Fruit fly (Drosophila melanogaster) whole organism, embryonic: ENCODE measurements around the gene CSN5.
A peak's percentile ranks its signal among the peaks of the same experiment; 100 is the strongest.

Experiments used
- BEAF-32 ChIP-seq: fragments of 200-800 bp; sonication (Bioruptor generic); optimal IDR thresholded peaks from 3 replicates; lab custom pipeline; 2017; ENCODE audit warnings: missing biosample characterization, missing genetic modification characterization, mild to moderate bottlenecking, moderate library complexity, missing genetic modification reagents
- CG10366 ChIP-seq: fragments of 200-800 bp; sonication (Bioruptor generic); IDR thresholded peaks from 2 replicates; pipeline ENCODE4 v1.3.6; 2022; ENCODE audit warnings: missing biosample characterization, missing genetic modification characterization
- CG10959 ChIP-seq: fragments of 200-800 bp; sonication (Bioruptor generic); IDR thresholded peaks from 2 replicates; pipeline ENCODE4 v1.3.6; 2022; ENCODE audit warnings: missing biosample characterization, missing genetic modification characterization
- CG11456 ChIP-seq: fragments of 200-800 bp; sonication (Bioruptor generic); IDR thresholded peaks from 3 replicates; pipeline ENCODE4 v1.3.6; 2022; ENCODE audit warnings: missing biosample characterization, missing genetic modification characterization
- CG12299 ChIP-seq: fragments of 200-800 bp; sonication (Bioruptor generic); optimal IDR thresholded peaks from 2 replicates; lab custom pipeline; 2018; ENCODE audit warnings: missing biosample characterization, mild to moderate bottlenecking, missing genetic modification characterization
- CG12391 ChIP-seq: fragments of 200-800 bp; sonication (Bioruptor generic); optimal IDR thresholded peaks from 3 replicates; lab custom pipeline; 2018; ENCODE audit warnings: missing biosample characterization, mild to moderate bottlenecking, missing genetic modification characterization, moderate library complexity
- CG12744 ChIP-seq: fragments of 200-800 bp; sonication (Bioruptor generic); optimal IDR thresholded peaks from 2 replicates; lab custom pipeline; 2016; ENCODE audit warnings: missing biosample characterization, missing genetic modification characterization
- CG14441 ChIP-seq: fragments of 200-800 bp; sonication (Bioruptor generic); IDR thresholded peaks from 2 replicates; pipeline ENCODE4 v1.3.6; 2022; ENCODE audit warnings: missing biosample characterization, missing genetic modification characterization
- CG17359 ChIP-seq: fragments of 200-800 bp; sonication (Bioruptor generic); optimal IDR thresholded peaks from 3 replicates; lab custom pipeline; 2018; ENCODE audit warnings: missing biosample characterization, mild to moderate bottlenecking, missing genetic modification characterization, moderate library complexity
- CG17568 ChIP-seq: fragments of 200-800 bp; sonication (Bioruptor generic); optimal IDR thresholded peaks from 2 replicates; lab custom pipeline; 2018; ENCODE audit warnings: missing biosample characterization, mild to moderate bottlenecking, missing genetic modification characterization, moderate library complexity
- CG17612 ChIP-seq: fragments of 200-800 bp; sonication (Bioruptor generic); IDR thresholded peaks from 2 replicates; pipeline ENCODE4 v1.3.6; 2022; ENCODE audit warnings: missing biosample characterization, missing genetic modification characterization
- CG2116 ChIP-seq: fragments of 200-800 bp; sonication (Bioruptor generic); optimal IDR thresholded peaks from 3 replicates; lab custom pipeline; 2018; ENCODE audit warnings: missing biosample characterization, mild to moderate bottlenecking, missing genetic modification characterization
- CG31441 ChIP-seq: fragments of 200-800 bp; sonication (Bioruptor generic); IDR thresholded peaks from 2 replicates; pipeline ENCODE4 v1.3.6; 2022; ENCODE audit warnings: missing biosample characterization, missing genetic modification characterization
- CG33213 ChIP-seq: fragments of 200-800 bp; sonication (Bioruptor generic); optimal IDR thresholded peaks from 3 replicates; lab custom pipeline; 2016; ENCODE audit warnings: missing biosample characterization, missing genetic modification characterization
- CG33557 ChIP-seq: fragments of 200-800 bp; sonication (Bioruptor generic); optimal IDR thresholded peaks from 2 replicates; lab custom pipeline; 2019; ENCODE audit warnings: missing biosample characterization, mild to moderate bottlenecking, missing genetic modification characterization, moderate library complexity
- CG34376 ChIP-seq: fragments of 200-800 bp; sonication (Bioruptor generic); optimal IDR thresholded peaks from 2 replicates; lab custom pipeline; 2018; ENCODE audit warnings: missing biosample characterization, mild to moderate bottlenecking, missing genetic modification characterization
- CG3726 ChIP-seq: fragments of 200-800 bp; sonication (Bioruptor generic); IDR thresholded peaks from 3 replicates; pipeline ENCODE4, ENCODE4 v1.3.6; 2022; ENCODE audit warnings: missing biosample characterization, missing genetic modification characterization
- CG3847 ChIP-seq: fragments of 200-800 bp; sonication (Bioruptor generic); IDR thresholded peaks from 2 replicates; pipeline ENCODE4 v1.3.6; 2022; ENCODE audit warnings: missing biosample characterization, missing genetic modification characterization
- CG6683 ChIP-seq: fragments of 200-800 bp; sonication (Bioruptor generic); optimal IDR thresholded peaks from 2 replicates; lab custom pipeline; 2017; ENCODE audit warnings: missing biosample characterization, mild to moderate bottlenecking, missing genetic modification characterization, missing genetic modification reagents
- CG6689 ChIP-seq: fragments of 200-800 bp; sonication (Bioruptor generic); IDR thresholded peaks from 2 replicates; pipeline ENCODE4 v1.3.6; 2022; ENCODE audit warnings: missing biosample characterization, missing genetic modification characterization
- CG7786 ChIP-seq: fragments of 200-800 bp; sonication (Bioruptor generic); optimal IDR thresholded peaks from 2 replicates; lab custom pipeline; 2016; ENCODE audit warnings: missing biosample characterization, missing genetic modification characterization
- CG9437 ChIP-seq: fragments of 200-800 bp; sonication (Bioruptor generic); optimal IDR thresholded peaks from 2 replicates; lab custom pipeline; 2018; ENCODE audit warnings: missing biosample characterization, mild to moderate bottlenecking, missing genetic modification characterization
- CG9609 ChIP-seq: fragments of 200-800 bp; sonication (Bioruptor generic); optimal IDR thresholded peaks from 3 replicates; lab custom pipeline; 2016; ENCODE audit warnings: missing biosample characterization, missing genetic modification characterization
- Doc2 ChIP-seq: fragments of 200-800 bp; sonication (Bioruptor generic); IDR thresholded peaks from 2 replicates; pipeline ENCODE4 v1.3.6; 2022; ENCODE audit warnings: missing biosample characterization, missing genetic modification characterization
- Gsc ChIP-seq: fragments of 200-800 bp; sonication (Bioruptor generic); IDR thresholded peaks from 2 replicates; pipeline ENCODE4 v1.3.6; 2022; ENCODE audit warnings: missing biosample characterization, missing genetic modification characterization
- HLHmδ ChIP-seq: fragments of 200-800 bp; sonication (Bioruptor generic); optimal IDR thresholded peaks from 2 replicates; lab custom pipeline; 2018; ENCODE audit warnings: missing biosample characterization, mild to moderate bottlenecking, missing genetic modification characterization, moderate library complexity
- Hsf ChIP-seq: fragments of 200-800 bp; sonication (Bioruptor generic); optimal IDR thresholded peaks from 3 replicates; lab custom pipeline; 2016; ENCODE audit warnings: missing biosample characterization, missing genetic modification characterization
- Opbp ChIP-seq: fragments of 200-800 bp; sonication (Bioruptor generic); IDR thresholded peaks from 3 replicates; pipeline ENCODE4 v1.3.6; 2022; ENCODE audit warnings: missing biosample characterization, missing genetic modification characterization; ENCODE audit not compliant: partially characterized antibody
- Optix ChIP-seq: fragments of 200-800 bp; sonication (Bioruptor generic); IDR thresholded peaks from 3 replicates; pipeline ENCODE4 v1.3.6; 2022; ENCODE audit warnings: missing biosample characterization, missing genetic modification characterization
- Side ChIP-seq: fragments of 200-800 bp; sonication (Bioruptor generic); optimal IDR thresholded peaks from 2 replicates; lab custom pipeline; 2016; ENCODE audit warnings: missing biosample characterization, missing genetic modification characterization
- al ChIP-seq: fragments of 200-800 bp; sonication (Bioruptor generic); IDR thresholded peaks from 2 replicates; pipeline ENCODE4 v1.3.6; 2022; ENCODE audit warnings: missing biosample characterization, missing genetic modification characterization
- ase ChIP-seq: fragments of 200-800 bp; sonication (Bioruptor generic); IDR thresholded peaks from 3 replicates; pipeline ENCODE4 v1.3.6; 2022; ENCODE audit warnings: missing biosample characterization, missing genetic modification characterization
- crp ChIP-seq, 2 experiments: fragments of 200-800 bp; sonication (Bioruptor generic); optimal IDR thresholded peaks; 2 replicates in 1 of 2; 3 replicates in 1 of 2; lab custom pipeline; 2017; ENCODE audit warnings: missing biosample characterization in 2 of 2, missing genetic modification characterization in 2 of 2, mild to moderate bottlenecking in 1 of 2, moderate library complexity in 1 of 2
- dm ChIP-seq: fragments of 200-800 bp; sonication (Bioruptor generic); optimal IDR thresholded peaks from 3 replicates; lab custom pipeline; 2016; ENCODE audit warnings: missing biosample characterization, missing genetic modification characterization
- gfzf ChIP-seq: fragments of 200-800 bp; sonication (Bioruptor generic); optimal IDR thresholded peaks from 2 replicates; lab custom pipeline; 2016; ENCODE audit warnings: missing biosample characterization, mild to moderate bottlenecking, missing genetic modification characterization, moderate library complexity
- ham ChIP-seq: fragments of 200-800 bp; sonication (Bioruptor generic); IDR thresholded peaks from 2 replicates; pipeline ENCODE4 v1.3.6; 2022; ENCODE audit warnings: missing biosample characterization, missing genetic modification characterization
- hb ChIP-seq: fragments of 200-800 bp; sonication (Bioruptor generic); IDR thresholded peaks from 3 replicates; pipeline ENCODE4 v1.3.6; 2022; ENCODE audit warnings: missing biosample characterization, missing genetic modification characterization; ENCODE audit not compliant: partially characterized antibody
- hkb ChIP-seq, 2 experiments: fragments of 200-800 bp in 1 of 2; fragments of >200 bp in 1 of 2; sonication (Bioruptor generic) in 1 of 2; IDR thresholded peaks in 1 of 2; optimal IDR thresholded peaks in 1 of 2; 2 replicates each; pipeline versions ENCODE4 v1.3.6 to Lab custom; 2017 to 2022; ENCODE audit warnings: missing biosample characterization in 1 of 2, missing genetic modification characterization in 1 of 2
- kah ChIP-seq: fragments of 200-800 bp; sonication (Bioruptor generic); optimal IDR thresholded peaks from 2 replicates; lab custom pipeline; 2018; ENCODE audit warnings: missing biosample characterization, mild to moderate bottlenecking, missing genetic modification characterization
- lmd ChIP-seq: fragments of 200-800 bp; sonication (Bioruptor generic); IDR thresholded peaks from 2 replicates; pipeline ENCODE4 v1.3.6; 2022; ENCODE audit warnings: missing biosample characterization, missing genetic modification characterization
- luna ChIP-seq: fragments of 200-800 bp; sonication (Bioruptor generic); optimal IDR thresholded peaks from 2 replicates; lab custom pipeline; 2016; ENCODE audit warnings: missing biosample characterization, missing genetic modification characterization
- maf-S ChIP-seq: fragments of 200-800 bp; sonication (Bioruptor generic); optimal IDR thresholded peaks from 2 replicates; lab custom pipeline; 2016; ENCODE audit warnings: missing biosample characterization, missing genetic modification characterization
- sima ChIP-seq: fragments of 200-800 bp; sonication (Bioruptor generic); optimal IDR thresholded peaks from 2 replicates; lab custom pipeline; 2016; ENCODE audit warnings: missing biosample characterization, missing genetic modification characterization
- slbo ChIP-seq: fragments of 200-800 bp; sonication (Bioruptor generic); IDR thresholded peaks from 2 replicates; pipeline ENCODE4 v1.3.6; 2022; ENCODE audit warnings: missing biosample characterization, missing genetic modification characterization
- stc ChIP-seq: fragments of 200-800 bp; sonication (Bioruptor generic); IDR thresholded peaks from 2 replicates; pipeline ENCODE4 v1.3.6; 2022; ENCODE audit warnings: missing biosample characterization, missing genetic modification characterization
- ttk ChIP-seq: fragments of 200-800 bp; sonication (Bioruptor generic); IDR thresholded peaks from 2 replicates; pipeline ENCODE4 v2.1.2; 2022; ENCODE audit warnings: missing biosample characterization, missing genetic modification characterization
- z ChIP-seq: fragments of 200-800 bp; sonication (Bioruptor generic); IDR thresholded peaks from 3 replicates; pipeline ENCODE4 v1.3.6; 2022; ENCODE audit warnings: missing biosample characterization, missing genetic modification characterization
- zf30C ChIP-seq: fragments of 200-800 bp; sonication (Bioruptor generic); optimal IDR thresholded peaks from 3 replicates; lab custom pipeline; 2018; ENCODE audit warnings: missing biosample characterization, mild to moderate bottlenecking, missing genetic modification characterization
- zfh2 ChIP-seq: fragments of 200-800 bp; sonication (Bioruptor generic); optimal IDR thresholded peaks from 2 replicates; lab custom pipeline; 2016; ENCODE audit warnings: missing biosample characterization, missing genetic modification characterization

The CSN5 gene

DNA sequence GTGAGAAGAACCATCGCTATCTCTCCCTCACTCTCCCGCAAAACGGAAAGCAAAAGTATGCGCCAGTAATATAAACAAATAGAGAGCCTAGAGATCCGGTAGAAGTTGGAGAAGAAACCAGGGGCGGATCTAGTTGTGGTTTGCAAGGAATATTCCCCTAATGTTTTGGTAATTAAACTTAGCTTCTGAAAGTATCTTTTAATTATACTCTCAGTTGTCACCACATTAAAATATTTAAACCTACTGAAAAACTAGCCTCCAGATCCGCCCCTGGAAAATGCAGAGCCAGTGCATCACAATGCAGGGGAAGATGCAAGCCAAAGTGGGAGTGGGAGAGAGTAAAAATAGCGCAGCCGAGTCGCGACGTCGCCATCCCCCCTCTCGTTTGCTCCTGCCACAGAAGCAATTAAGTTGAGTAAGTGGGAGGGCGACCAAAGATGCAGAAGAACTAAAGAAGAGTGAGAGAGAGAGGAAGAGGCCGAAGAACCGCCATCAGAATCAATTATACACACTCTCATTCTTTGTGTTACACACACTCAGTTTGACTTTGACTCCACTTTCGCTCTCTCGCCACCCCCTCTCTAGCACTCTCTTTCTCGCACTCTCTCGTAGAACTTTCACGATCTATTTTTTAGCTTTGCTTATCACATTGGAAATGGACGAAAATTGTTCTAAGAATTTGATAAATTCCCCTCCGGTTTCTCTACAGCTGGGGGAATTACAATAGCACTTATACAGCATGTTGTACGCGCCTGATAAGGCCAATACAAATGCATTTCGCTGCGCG lies 20.5 kb upstream of the CSN5 start (continued):
- TF ChIP-seq Optix (peak; percentile 94), CG9437 (GFP tag; lab: Kevin White, UChicago) (peak; percentile 82), zf30C (GFP tag; lab: Kevin White, UChicago) (no peak), CG17359 (tag; lab: Kevin White, UChicago) (peak; percentile 97), CG9609 (GFP tag; lab: Kevin White, UChicago) (peak; percentile 93), ase (GFP tag; lab: Robert Waterston, UW) (peak; percentile 96), hb (GFP tag; lab: Robert Waterston, UW) (peak; percentile 63; the same call in 2 of the 3 replicates), CG3726 (GFP tag; lab: Robert Waterston, UW) (peak; percentile 92; the same call in 2 of the 3 replicates), CG10366 (peak; percentile 92), CG34376 (GFP tag; lab: Kevin White, UChicago) (no peak), CG6689 (GFP tag; lab: Robert Waterston, UW) (peak; percentile 93), Hsf (GFP tag; lab: Kevin White, UChicago) (peak; percentile 92), CG14441 (GFP tag; lab: Robert Waterston, UW) (peak; percentile 91), ttk (GFP tag; lab: Robert Waterston, UW) (peak; percentile 96), HLHmδ (no peak), CG7786 (GFP tag; lab: Kevin White, UChicago) (peak; percentile 91), CG31441 (peak; percentile 93), stc (GFP tag; lab: Robert Waterston, UW) (peak; percentile 89), z (GFP tag; lab: Robert Waterston, UW) (peak; percentile 90), lmd (GFP tag; lab: Robert Waterston, UW) (peak; percentile 96), zfh2 (GFP tag; lab: Kevin White, UChicago) (peak; percentile 60), kah (GFP tag; lab: Kevin White, UChicago) (peak; percentile 90), CG3847 (GFP tag; lab: Robert Waterston, UW) (peak; percentile 79), BEAF-32 (GFP tag; lab: Kevin White, UChicago) (no peak), CG33557 (peak; percentile 98), hkb (optimal IDR thresholded peaks at IDR 0.05; lab: Kevin White, UChicago) (no peak), hkb (GFP tag; IDR thresholded peaks at IDR 0.05; lab: Robert Waterston, UW) (peak; percentile 93), Gsc (GFP tag; lab: Robert Waterston, UW) (peak; percentile 97; the same call in 1 of the 2 replicates), CG6683 (GFP tag; lab: Kevin White, UChicago) (peak; percentile 49), CG12299 (peak; percentile 83), CG10959 (GFP tag; lab: Robert Waterston, UW) (peak; percentile 98), CG2116 (GFP tag; lab: Kevin White, UChicago) (peak; percentile 43), dm (GFP tag; lab: Kevin White, UChicago) (peak; percentile 82), Side (GFP tag; lab: Kevin White, UChicago) (peak; percentile 91), CG12744 (peak; percentile 75), crp (GFP tag; optimal IDR thresholded peaks at IDR 0.05; lab: Kevin White, UChicago) (peak in 1 of 2 experiments; percentile 38), CG12391 (tag; lab: Kevin White, UChicago) (peak; percentile 92), slbo (GFP tag; lab: Robert Waterston, UW) (peak; percentile 93), maf-S (GFP tag; lab: Kevin White, UChicago) (peak; percentile 84), sima (GFP tag; lab: Kevin White, UChicago) (peak; percentile 77), Opbp (GFP tag; lab: Robert Waterston, UW) (peak; percentile 92), gfzf (peak; percentile 24), al (GFP tag; lab: Robert Waterston, UW) (peak; percentile 75), Doc2 (GFP tag; lab: Robert Waterston, UW) (peak; percentile 80), CG33213 (peak; percentile 92), CG17568 (GFP tag; lab: Kevin White, UChicago) (peak; percentile 72), CG17612 (GFP tag; lab: Robert Waterston, UW) (peak; percentile 84), CG11456 (GFP tag; lab: Robert Waterston, UW) (peak; percentile 95), luna (no peak), ham (GFP tag; lab: Robert Waterston, UW) (0 out of 2 replicates have a peak, but pooled peaks have one; percentile 43)
